Worm (Caenorhabditis elegans) whole organism, L3 larva: Measurements from ENCODE around the gene F08A7.1.

ENCODE experiments used
- fkh-2 ChIP-seq: fragments of 150-350 bp; optimal IDR thresholded peaks from 2 replicates; lab custom pipeline; 2014; ENCODE audit warnings: missing biosample characterization, missing genetic modification reagents, missing genetic modification characterization
- lsy-12 ChIP-seq: sonication (generic microtip); optimal IDR thresholded peaks from 2 replicates; lab custom pipeline; 2016; ENCODE audit warnings: mild to moderate bottlenecking, missing genetic modification characterization, missing compliant biosample characterization
- nhr-11 ChIP-seq: fragments of 150-350 bp; optimal IDR thresholded peaks from 2 replicates; lab custom pipeline; 2014; ENCODE audit warnings: missing biosample characterization, missing genetic modification characterization
- nhr-76 ChIP-seq: fragments of 150-350 bp; sonication (generic microtip); optimal IDR thresholded peaks from 5 replicates; lab custom pipeline; 2014; ENCODE audit warnings: missing biosample characterization, missing genetic modification characterization

DNA sequence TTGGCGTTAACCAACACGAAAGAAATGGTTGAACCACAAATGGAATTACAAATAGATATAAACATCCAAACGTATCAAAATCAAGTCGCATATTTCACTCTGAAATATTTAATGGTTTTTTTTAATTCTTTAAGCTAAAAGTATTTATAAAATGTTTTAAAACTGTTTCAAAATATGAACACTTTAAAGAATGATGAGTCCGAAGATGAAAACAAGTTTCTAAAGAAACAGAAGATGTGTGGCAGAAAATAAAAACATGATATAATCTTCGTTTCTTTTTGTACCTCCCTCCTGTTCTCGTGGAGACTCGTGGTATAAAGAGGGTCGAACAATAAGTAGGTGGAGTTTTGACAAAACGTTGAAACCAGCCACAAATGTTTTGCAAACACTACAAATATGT lies 9.1 kb upstream of the F08A7.1 start, which contains the start of gene lact-6:
- no peak for TF ChIP-seq nhr-76 (tag; lab: Kevin White, UChicago)
- no peak for TF ChIP-seq fkh-2 (tag; lab: Kevin White, UChicago)
- TF ChIP-seq nhr-11 (tag; lab: Kevin White, UChicago) = no peak
- no peak for TF ChIP-seq lsy-12 (tag; lab: Kevin White, UChicago)
